Worm (Caenorhabditis elegans) whole organism, L2 larva: ENCODE measurements around the gene col-10.
A peak's percentile ranks its signal among the peaks of the same experiment; 100 is the strongest.

Experiments used
- C34F6.9 ChIP-seq: fragments of 150-350 bp; optimal IDR thresholded peaks from 2 replicates; lab custom pipeline; 2014; ENCODE audit warnings: missing biosample characterization, missing genetic modification characterization
- R02D3.7 ChIP-seq: fragments of 150-350 bp; optimal IDR thresholded peaks from 2 replicates; lab custom pipeline; 2014; ENCODE audit warnings: missing biosample characterization, missing genetic modification characterization
- alr-1 ChIP-seq: fragments of 150-350 bp; optimal IDR thresholded peaks from 2 replicates; lab custom pipeline; 2014; ENCODE audit warnings: missing biosample characterization, missing genetic modification characterization
- blmp-1 ChIP-seq: sonication (generic microtip); optimal IDR thresholded peaks from 2 replicates; lab custom pipeline; 2017; ENCODE audit warnings: missing genetic modification characterization, mild to moderate bottlenecking, missing compliant biosample characterization, antibody characterized with exemption, moderate library complexity; ENCODE audit not compliant: insufficient read depth
- ceh-16 ChIP-seq: fragments of 150-350 bp; optimal IDR thresholded peaks from 2 replicates; lab custom pipeline; 2014; ENCODE audit warnings: missing biosample characterization, missing genetic modification characterization
- ceh-82 ChIP-seq: fragments of 150-350 bp; optimal IDR thresholded peaks from 2 replicates; lab custom pipeline; 2014; ENCODE audit warnings: missing biosample characterization, missing genetic modification characterization
- crh-2 ChIP-seq: sonication (generic microtip); optimal IDR thresholded peaks from 2 replicates; lab custom pipeline; 2017; ENCODE audit warnings: missing biosample characterization, missing genetic modification characterization
- egl-27 ChIP-seq: sonication (generic microtip); optimal IDR thresholded peaks from 3 replicates; lab custom pipeline; 2017; ENCODE audit warnings: missing biosample characterization, missing genetic modification reagents, missing genetic modification characterization
- elt-1 ChIP-seq: fragments of 150-350 bp; optimal IDR thresholded peaks from 2 replicates; lab custom pipeline; 2014; ENCODE audit warnings: missing biosample characterization, missing genetic modification characterization
- elt-3 ChIP-seq: sonication (generic microtip); optimal IDR thresholded peaks from 2 replicates; lab custom pipeline; 2017; ENCODE audit warnings: missing biosample characterization, missing genetic modification characterization
- fos-1 ChIP-seq: fragments of 150-350 bp; optimal IDR thresholded peaks from 2 replicates; lab custom pipeline; 2014; ENCODE audit warnings: missing biosample characterization, missing genetic modification characterization
- gmeb-1 ChIP-seq: fragments of 150-350 bp; optimal IDR thresholded peaks from 2 replicates; lab custom pipeline; 2014; ENCODE audit warnings: missing biosample characterization, missing genetic modification characterization
- lin-11 ChIP-seq: fragments of 150-350 bp; sonication (generic microtip); optimal IDR thresholded peaks from 2 replicates; lab custom pipeline; 2014; ENCODE audit warnings: missing biosample characterization, missing genetic modification characterization, inconsistent platforms, mixed read lengths
- lin-13 ChIP-seq: fragments of 150-350 bp; optimal IDR thresholded peaks from 2 replicates; lab custom pipeline; 2014; ENCODE audit warnings: missing biosample characterization, missing genetic modification reagents, missing genetic modification characterization
- lin-39 ChIP-seq: fragments of 150-350 bp; optimal IDR thresholded peaks from 2 replicates; lab custom pipeline; 2014; ENCODE audit warnings: missing biosample characterization, missing genetic modification reagents, missing genetic modification characterization
- lsy-2 ChIP-seq, 2 experiments: fragments of 150-350 bp in 1 of 2; sonication (generic microtip) in 1 of 2; optimal IDR thresholded peaks; 2 replicates each; lab custom pipeline; 2014 to 2017; ENCODE audit warnings: missing biosample characterization in 2 of 2, missing genetic modification characterization in 2 of 2
- mab-5 ChIP-seq: fragments of 150-350 bp; optimal IDR thresholded peaks from 2 replicates; lab custom pipeline; 2014; ENCODE audit warnings: missing biosample characterization, missing genetic modification characterization
- nhr-10 ChIP-seq: sonication (generic microtip); optimal IDR thresholded peaks from 2 replicates; lab custom pipeline; 2017; ENCODE audit warnings: missing biosample characterization, missing genetic modification characterization
- nhr-12 ChIP-seq: fragments of 150-350 bp; optimal IDR thresholded peaks from 2 replicates; lab custom pipeline; 2014; ENCODE audit warnings: missing biosample characterization, missing genetic modification characterization
- nhr-129 ChIP-seq: fragments of 150-350 bp; optimal IDR thresholded peaks from 2 replicates; lab custom pipeline; 2014; ENCODE audit warnings: missing biosample characterization, missing genetic modification characterization
- nhr-21 ChIP-seq: fragments of 150-350 bp; optimal IDR thresholded peaks from 2 replicates; lab custom pipeline; 2014; ENCODE audit warnings: missing biosample characterization, missing genetic modification characterization
- nhr-23 ChIP-seq: fragments of 150-350 bp; optimal IDR thresholded peaks from 2 replicates; lab custom pipeline; 2014; ENCODE audit warnings: missing biosample characterization, missing genetic modification reagents, missing genetic modification characterization
- nhr-237 ChIP-seq: fragments of 150-350 bp; optimal IDR thresholded peaks from 2 replicates; lab custom pipeline; 2014; ENCODE audit warnings: missing biosample characterization, missing genetic modification characterization
- nhr-25 ChIP-seq: fragments of 150-350 bp; sonication (generic microtip); optimal IDR thresholded peaks from 3 replicates; lab custom pipeline; 2014; ENCODE audit warnings: missing biosample characterization, missing genetic modification characterization
- nhr-6 ChIP-seq: fragments of 150-350 bp; optimal IDR thresholded peaks from 2 replicates; lab custom pipeline; 2014; ENCODE audit warnings: missing biosample characterization, missing genetic modification characterization
- peb-1 ChIP-seq: fragments of 150-350 bp; optimal IDR thresholded peaks from 2 replicates; lab custom pipeline; 2014; ENCODE audit warnings: missing biosample characterization, missing genetic modification characterization
- skn-1 ChIP-seq: sonication (generic microtip); optimal IDR thresholded peaks from 2 replicates; lab custom pipeline; 2017; ENCODE audit warnings: missing biosample characterization, missing genetic modification characterization
- sma-3 ChIP-seq: sonication (generic microtip); optimal IDR thresholded peaks from 2 replicates; lab custom pipeline; 2016; ENCODE audit warnings: missing genetic modification reagents, missing genetic modification characterization, missing compliant biosample characterization
- sma-9 ChIP-seq, 2 experiments: fragments of 150-350 bp in 1 of 2; sonication (generic microtip) in 1 of 2; optimal IDR thresholded peaks; 2 replicates each; lab custom pipeline; 2014 to 2016; ENCODE audit warnings: missing genetic modification characterization in 2 of 2, mild to moderate bottlenecking in 1 of 2, missing biosample characterization in 1 of 2, missing compliant biosample characterization in 1 of 2, missing genetic modification reagents in 1 of 2, moderate library complexity in 1 of 2
- snpc-4 ChIP-seq: fragments of 150-350 bp; optimal IDR thresholded peaks from 2 replicates; lab custom pipeline; 2014; ENCODE audit warnings: missing biosample characterization, missing genetic modification characterization
- unc-62 ChIP-seq: fragments of 150-350 bp; optimal IDR thresholded peaks from 2 replicates; lab custom pipeline; 2014; ENCODE audit warnings: missing biosample characterization, missing genetic modification reagents, missing genetic modification characterization
- zag-1 ChIP-seq: fragments of 150-350 bp; optimal IDR thresholded peaks from 2 replicates; lab custom pipeline; 2014; ENCODE audit warnings: missing biosample characterization, missing genetic modification characterization

The col-10 gene

DNA sequence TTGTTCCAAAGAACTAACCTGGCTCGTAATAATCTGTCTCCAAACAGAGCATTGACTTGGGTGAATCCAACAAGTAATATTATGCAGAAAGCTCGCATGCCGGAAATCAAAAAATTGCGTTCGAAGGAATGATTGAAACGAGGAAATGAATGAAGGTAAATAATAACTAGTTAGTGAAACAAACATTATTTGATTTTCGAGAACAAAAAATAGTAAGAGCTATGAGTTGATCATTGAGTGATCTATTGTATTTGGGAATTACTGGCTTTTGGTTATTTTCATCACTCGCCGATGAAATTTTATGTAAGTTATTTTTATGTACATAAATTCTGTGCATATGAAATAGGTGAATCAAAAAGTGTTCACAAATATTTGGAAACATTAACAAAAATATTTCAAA, 10.3 kb downstream of the col-10 start, which contains the start of gene B0222.5:
Gene B0222.5 (minus strand): TSS at position 101 of the 400 bp plus-strand sequence.
- TF ChIP-seq sma-3 (GFP tag; lab: Kevin White, UChicago) (no peak), nhr-129 (tag; lab: Kevin White, UChicago) (no peak), mab-5 (tag; lab: Kevin White, UChicago) (no peak), egl-27 (tag; lab: Kevin White, UChicago) (no peak)

DNA sequence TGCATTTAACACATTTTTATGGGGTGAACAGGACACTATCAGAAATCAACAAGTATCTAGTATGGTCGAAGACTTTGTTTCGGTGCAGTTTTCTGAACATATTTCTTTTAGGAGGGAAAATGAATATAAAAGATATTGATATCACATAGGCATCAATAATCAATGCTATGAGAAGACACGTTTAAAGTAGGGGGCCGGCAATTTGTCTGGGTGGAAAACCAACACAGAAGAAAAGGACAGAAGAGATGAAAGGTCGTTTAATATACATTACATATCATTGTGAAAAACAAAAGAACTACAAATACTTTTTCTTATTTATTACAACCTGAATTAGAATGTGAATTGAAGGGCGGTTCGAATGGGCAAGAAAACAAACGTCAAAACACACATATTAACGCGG, 12.8 kb downstream of the col-10 start:
- TF ChIP-seq sma-9 (GFP tag; optimal IDR thresholded peaks at IDR 0.05; lab: Kevin White, UChicago) (peak; percentile 67), sma-9 (tag; optimal IDR thresholded peaks at IDR 0.05; lab: Kevin White, UChicago) (no peak), fos-1 (tag; lab: Kevin White, UChicago) (no peak)

DNA sequence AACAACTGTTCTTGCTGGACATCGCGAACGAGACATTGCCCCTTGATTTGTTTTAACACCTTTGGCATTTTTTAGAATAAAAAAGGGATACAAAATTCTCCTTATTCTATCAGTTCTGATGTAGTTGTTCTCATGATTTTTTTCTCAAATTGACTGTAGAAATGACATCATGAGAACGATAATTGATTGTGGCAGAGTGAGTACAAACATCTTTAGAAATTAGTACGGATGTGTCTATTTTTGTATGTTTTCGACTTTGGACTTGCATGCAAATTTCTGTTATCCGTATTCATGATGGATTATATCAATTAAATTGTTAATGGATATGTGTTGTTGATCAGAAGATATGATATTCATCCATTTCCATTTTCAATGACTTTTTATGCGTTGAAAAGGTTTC, 17.0 kb downstream of the col-10 start:
- peak; percentile 54 for TF ChIP-seq sma-9 (GFP tag; optimal IDR thresholded peaks at IDR 0.05; lab: Kevin White, UChicago)
- no peak for TF ChIP-seq sma-9 (tag; optimal IDR thresholded peaks at IDR 0.05; lab: Kevin White, UChicago)
- no peak for TF ChIP-seq nhr-237 (tag; lab: Kevin White, UChicago)

DNA sequence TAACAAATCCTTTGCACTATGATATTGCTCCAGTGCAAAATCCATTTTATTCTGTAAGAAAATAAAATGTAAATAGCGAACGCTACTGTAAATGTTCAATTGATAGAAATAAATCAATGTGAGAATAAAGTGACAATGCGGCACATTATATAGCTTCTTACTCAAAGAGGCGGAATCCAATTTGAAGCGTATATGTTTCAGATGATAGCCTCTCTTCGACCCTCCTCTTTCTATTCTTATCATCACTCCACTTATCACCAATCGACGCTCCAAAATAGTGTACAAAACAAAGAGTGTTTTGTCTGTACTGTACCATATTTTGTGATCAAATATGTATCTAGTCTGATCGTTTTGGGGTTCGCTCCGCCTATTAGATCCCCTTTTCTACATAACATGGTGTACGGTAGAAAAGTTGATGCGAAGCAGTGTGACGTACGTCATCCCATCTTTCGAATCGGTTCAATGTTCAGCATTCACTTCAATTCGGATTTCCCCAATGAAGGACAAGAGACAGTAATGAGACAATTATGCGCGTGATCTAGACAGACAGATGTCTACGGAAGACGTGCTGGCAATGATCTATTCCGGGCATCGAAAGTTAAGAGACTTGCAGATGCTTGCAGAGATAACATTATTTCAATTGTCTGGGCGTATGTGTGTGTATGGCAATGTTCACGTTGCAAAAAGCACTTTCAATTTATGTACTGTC, 18.1 kb downstream of the col-10 start, which contains the start of gene spl-2:
Gene spl-2 (minus strand): TSS at position 51 of the 709 bp plus-strand sequence.
- TF ChIP-seq nhr-237 (tag; lab: Kevin White, UChicago), result no peak
- peak; percentile 47 for TF ChIP-seq nhr-25 (tag; lab: Kevin White, UChicago)
- TF ChIP-seq crh-2 (tag; lab: Kevin White, UChicago), result no peak
- TF ChIP-seq nhr-129 (tag; lab: Kevin White, UChicago), result peak; percentile 23
- TF ChIP-seq alr-1 (tag; lab: Kevin White, UChicago), result no peak
- no peak for TF ChIP-seq skn-1
- no peak for TF ChIP-seq peb-1 (tag; lab: Kevin White, UChicago)
- no peak for TF ChIP-seq unc-62 (GFP tag; lab: Kevin White, UChicago)
- TF ChIP-seq lin-39 (tag; lab: Kevin White, UChicago), result no peak
- TF ChIP-seq nhr-12, result no peak
- TF ChIP-seq nhr-23 (tag; lab: Kevin White, UChicago), result no peak
- no peak for TF ChIP-seq nhr-6 (tag; lab: Kevin White, UChicago)
- TF ChIP-seq lin-13 (GFP tag; lab: Kevin White, UChicago), result no peak
- no peak for TF ChIP-seq blmp-1 (tag; lab: Kevin White, UChicago)
- TF ChIP-seq elt-1 (tag; lab: Kevin White, UChicago), result no peak
- TF ChIP-seq elt-3 (tag; lab: Kevin White, UChicago), result no peak
- no peak for TF ChIP-seq C34F6.9 (tag; lab: Kevin White, UChicago)
- no peak for TF ChIP-seq fos-1 (tag; lab: Kevin White, UChicago)
- peak; percentile 50 for TF ChIP-seq nhr-21 (tag; lab: Kevin White, UChicago)
- TF ChIP-seq snpc-4 (tag; lab: Kevin White, UChicago), result no peak
- no peak for TF ChIP-seq lsy-2 (tag; optimal IDR thresholded peaks at IDR 0.05; lab: Kevin White, UChicago)
- peak; percentile 35 for TF ChIP-seq sma-9 (GFP tag; optimal IDR thresholded peaks at IDR 0.05; lab: Kevin White, UChicago)
- no peak for TF ChIP-seq sma-9 (tag; optimal IDR thresholded peaks at IDR 0.05; lab: Kevin White, UChicago)
- TF ChIP-seq sma-3 (GFP tag; lab: Kevin White, UChicago), result peak; percentile 29
- TF ChIP-seq zag-1 (tag; lab: Kevin White, UChicago), result no peak
- no peak for TF ChIP-seq ceh-82 (tag; lab: Kevin White, UChicago)
- no peak for TF ChIP-seq ceh-16
- TF ChIP-seq gmeb-1 (tag; lab: Kevin White, UChicago), result no peak
- TF ChIP-seq nhr-10, result no peak

DNA sequence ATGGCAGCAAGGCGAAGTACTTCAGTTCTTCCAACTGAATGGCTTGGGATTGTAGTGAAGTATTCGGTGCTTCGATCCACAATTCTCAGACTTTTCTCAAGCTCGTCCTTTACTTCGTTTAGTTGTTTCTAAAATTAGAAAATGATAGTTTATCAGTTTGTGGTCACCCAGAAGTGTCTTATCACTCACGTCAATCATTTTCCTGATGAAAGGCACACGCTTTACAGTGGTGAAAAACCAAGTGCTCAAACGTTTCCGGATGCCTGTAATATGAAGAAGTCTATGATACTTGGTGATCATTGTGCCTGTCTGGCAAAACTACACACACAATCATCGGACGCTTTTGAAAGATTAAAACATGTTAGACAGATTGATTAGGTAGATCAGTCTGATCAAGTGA, 18.9 kb downstream of the col-10 start:
- TF ChIP-seq sma-9 (GFP tag; optimal IDR thresholded peaks at IDR 0.05; lab: Kevin White, UChicago), result peak; percentile 2
- no peak for TF ChIP-seq sma-9 (tag; optimal IDR thresholded peaks at IDR 0.05; lab: Kevin White, UChicago)
- peak; percentile 22 for TF ChIP-seq gmeb-1 (tag; lab: Kevin White, UChicago)
- peak; percentile 16 for TF ChIP-seq fos-1 (tag; lab: Kevin White, UChicago)
- no peak for TF ChIP-seq R02D3.7
- TF ChIP-seq lin-11 (tag; lab: Kevin White, UChicago), result no peak
- TF ChIP-seq ceh-82 (tag; lab: Kevin White, UChicago), result no peak
- no peak for TF ChIP-seq elt-1 (tag; lab: Kevin White, UChicago)
- TF ChIP-seq, all 48 proteins: peak for 3
